Fruit fly (Drosophila melanogaster): ENCODE results near the gene sty.

sty gene

DNA sequence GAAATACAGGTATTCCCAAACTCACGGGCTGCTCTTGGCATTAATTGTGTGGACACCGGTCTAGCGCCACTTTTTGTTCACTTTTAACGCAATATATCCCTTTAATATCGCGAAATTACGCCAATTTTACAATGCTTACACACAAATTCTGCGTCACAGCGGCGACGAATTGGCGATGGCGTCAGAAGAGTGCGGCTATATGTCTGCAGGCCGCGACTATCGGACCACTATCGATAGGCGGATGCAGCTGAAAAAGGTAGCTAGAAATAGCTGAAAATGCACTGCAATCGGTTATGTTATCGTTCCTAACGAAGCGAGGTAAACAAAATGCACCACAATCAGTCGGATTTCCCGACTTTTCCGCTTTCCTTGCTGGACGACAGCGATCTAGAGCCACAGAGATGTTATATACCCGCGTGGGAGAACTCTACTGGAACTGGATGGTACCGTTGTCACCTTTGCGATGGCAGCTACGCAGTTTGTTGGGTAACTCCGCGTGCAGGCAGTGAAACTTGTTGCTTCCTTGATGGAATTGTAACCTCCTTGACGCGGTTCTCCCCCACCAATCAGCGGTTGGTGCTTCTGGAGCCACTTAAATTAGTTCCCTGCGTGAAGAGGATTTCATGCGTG, 50.6 kb downstream of the sty start, which contains the start of the genes Ythdc1 and CG12010 (continued):
- TF ChIP-seq otp (GFP tag; IDR thresholded peaks at IDR 0.05) = no peak
- no peak for TF ChIP-seq ranshi (GFP tag; IDR thresholded peaks at IDR 0.05)
- TF ChIP-seq CG2129 (GFP tag; IDR thresholded peaks at IDR 0.05; ENCODE audit: partially characterized antibody) = peak; percentile 68
- TF ChIP-seq CG9932 (GFP tag; IDR thresholded peaks at IDR 0.05) = 0 out of 2 replicates have a peak, but pooled peaks have one; percentile 12
- TF ChIP-seq bigmax (GFP tag; optimal IDR thresholded peaks at IDR 0.05) = no peak
- TF ChIP-seq H15 (GFP tag; IDR thresholded peaks at IDR 0.05) = no peak
- TF ChIP-seq CG7987 (GFP tag; optimal IDR thresholded peaks at IDR 0.05) = peak; percentile 47
- peak; percentile 88 for TF ChIP-seq Scr (GFP tag; IDR thresholded peaks at IDR 0.05; ENCODE audit: partially characterized antibody)
- TF ChIP-seq croc (GFP tag; conservative IDR thresholded peaks at IDR 0.05) = no peak
- no peak for TF ChIP-seq zfh1 (GFP tag; IDR thresholded peaks at IDR 0.05)
- TF ChIP-seq tup (GFP tag; optimal IDR thresholded peaks at IDR 0.05) = no peak
- no peak for TF ChIP-seq CG18262 (tag; optimal IDR thresholded peaks at IDR 0.05)
- peak; percentile 55 for TF ChIP-seq CG2712 (tag; optimal IDR thresholded peaks at IDR 0.05)
- no peak for TF ChIP-seq bsh (GFP tag; optimal IDR thresholded peaks at IDR 0.05)
- TF ChIP-seq cwo (GFP tag; optimal IDR thresholded peaks at IDR 0.05) = no peak
- peak; percentile 92 for TF ChIP-seq Nf-YB (GFP tag; optimal IDR thresholded peaks at IDR 0.05)
- no peak for TF ChIP-seq prd (optimal IDR thresholded peaks at IDR 0.05)
- no peak for TF ChIP-seq prd (GFP tag; IDR thresholded peaks at IDR 0.05)
- no peak for TF ChIP-seq CG2199 (GFP tag; IDR thresholded peaks at IDR 0.05)
- TF ChIP-seq emc (GFP tag; optimal IDR thresholded peaks at IDR 0.05) = no peak
- TF ChIP-seq chif (GFP tag; optimal IDR thresholded peaks at IDR 0.05) = no peak
- TF ChIP-seq Opbp (GFP tag; IDR thresholded peaks at IDR 0.05; ENCODE audit: partially characterized antibody) = peak; percentile 93
- peak; percentile 81 for TF ChIP-seq CG34224 (GFP tag; IDR thresholded peaks at IDR 0.05; ENCODE audit: partially characterized antibody)
- TF ChIP-seq CG12236 (GFP tag; optimal IDR thresholded peaks at IDR 0.05) = no peak
- TF ChIP-seq CG7745 (tag; optimal IDR thresholded peaks at IDR 0.05) = no peak
- TF ChIP-seq CG10321 (GFP tag; IDR thresholded peaks at IDR 0.05) = peak; percentile 95
- no peak for TF ChIP-seq tx (GFP tag; optimal IDR thresholded peaks at IDR 0.05)
- TF ChIP-seq CG6765 (GFP tag; optimal IDR thresholded peaks at IDR 0.05) = no peak
- no peak for TF ChIP-seq Hr3 (GFP tag; optimal IDR thresholded peaks at IDR 0.05)
- peak; percentile 41 for TF ChIP-seq CG17829 (tag; optimal IDR thresholded peaks at IDR 0.05)
- TF ChIP-seq toy (GFP tag; IDR thresholded peaks at IDR 0.05) = no peak
- TF ChIP-seq CG10366 (GFP tag; IDR thresholded peaks at IDR 0.05) = no peak
- no peak for TF ChIP-seq kni (GFP tag; optimal IDR thresholded peaks at IDR 0.05)
- TF ChIP-seq Rfx (GFP tag; IDR thresholded peaks at IDR 0.05) = 0 out of 2 replicates have a peak, but pooled peaks have one; percentile 23
- TF ChIP-seq CG17912 (GFP tag; optimal IDR thresholded peaks at IDR 0.05) = peak; percentile 23
- peak; percentile 41 for TF ChIP-seq CG9797 (GFP tag; optimal IDR thresholded peaks at IDR 0.05)
- TF ChIP-seq CG11723 (GFP tag; optimal IDR thresholded peaks at IDR 0.05) = no peak
- TF ChIP-seq ssp (GFP tag; IDR thresholded peaks at IDR 0.05) = peak; percentile 91
- TF ChIP-seq nau (GFP tag; optimal IDR thresholded peaks at IDR 0.05) = no peak
- peak; percentile 75 for TF ChIP-seq hbn (GFP tag; IDR thresholded peaks at IDR 0.05; ENCODE audit: partially characterized antibody)
- TF ChIP-seq CG6854 (GFP tag; optimal IDR thresholded peaks at IDR 0.05) = no peak
- TF ChIP-seq kah (GFP tag; optimal IDR thresholded peaks at IDR 0.05) = peak; percentile 31
- no peak for TF ChIP-seq CG10979 (tag; optimal IDR thresholded peaks at IDR 0.05)
- no peak for TF ChIP-seq Lim3 (GFP tag; IDR thresholded peaks at IDR 0.05)
- no peak for TF ChIP-seq Abd-B (GFP tag; optimal IDR thresholded peaks at IDR 0.05)
- TF ChIP-seq ERR (GFP tag; optimal IDR thresholded peaks at IDR 0.05) = no peak
- peak; percentile 7 for TF ChIP-seq CG12391 (tag; optimal IDR thresholded peaks at IDR 0.05)
- TF ChIP-seq CG3995 (GFP tag; optimal IDR thresholded peaks at IDR 0.05) = peak; percentile 68
- no peak for TF ChIP-seq tin (GFP tag; optimal IDR thresholded peaks at IDR 0.05)
- no peak for TF ChIP-seq CG13123 (GFP tag; optimal IDR thresholded peaks at IDR 0.05)
